Worm (Caenorhabditis elegans) whole organism, late embryonic: ENCODE data around the gene col-74.

Source experiments
- F13H6.1 ChIP-seq: sonication (generic microtip); optimal IDR thresholded peaks from 2 replicates; lab custom pipeline; 2016; ENCODE audit warnings: missing genetic modification characterization, missing compliant biosample characterization
- ceh-14 ChIP-seq: sonication (generic microtip); optimal IDR thresholded peaks from 2 replicates; lab custom pipeline; 2016; ENCODE audit warnings: missing genotype, missing genetic modification characterization, missing compliant biosample characterization
- ceh-18 ChIP-seq: sonication (generic microtip); optimal IDR thresholded peaks from 2 replicates; lab custom pipeline; 2016; ENCODE audit warnings: missing genetic modification characterization, missing compliant biosample characterization
- ceh-19 ChIP-seq: fragments of 200-800 bp; sonication (Bioruptor generic); optimal IDR thresholded peaks from 2 replicates; lab custom pipeline; 2018; ENCODE audit warnings: mild to moderate bottlenecking, missing genetic modification characterization, missing compliant biosample characterization
- ceh-2 ChIP-seq: sonication (generic microtip); optimal IDR thresholded peaks from 2 replicates; lab custom pipeline; 2016; ENCODE audit warnings: missing genotype, missing genetic modification characterization, missing compliant biosample characterization
- ceh-22 ChIP-seq: sonication (generic microtip); optimal IDR thresholded peaks from 2 replicates; lab custom pipeline; 2017; ENCODE audit warnings: missing biosample characterization, missing genetic modification characterization
- ceh-24 ChIP-seq: sonication (generic microtip); optimal IDR thresholded peaks from 2 replicates; lab custom pipeline; 2016; ENCODE audit warnings: mild to moderate bottlenecking, missing genetic modification characterization, missing compliant biosample characterization
- ceh-30 ChIP-seq: fragments of 150-350 bp; optimal IDR thresholded peaks from 2 replicates; lab custom pipeline; 2014; ENCODE audit warnings: missing biosample characterization, missing genetic modification characterization
- ceh-45 ChIP-seq: fragments of 200-800 bp; sonication (Bioruptor generic); IDR thresholded peaks from 2 replicates; pipeline ENCODE4 v1.3.6; 2022; ENCODE audit warnings: missing genetic modification reagents, missing genetic modification characterization, missing compliant biosample characterization
- ceh-48 ChIP-seq: sonication (generic microtip); optimal IDR thresholded peaks from 2 replicates; lab custom pipeline; 2016; ENCODE audit warnings: missing genetic modification characterization, inconsistent platforms, missing compliant biosample characterization
- ceh-6 ChIP-seq: fragments of 200-800 bp; sonication (Bioruptor generic); optimal IDR thresholded peaks from 2 replicates; lab custom pipeline; 2018; ENCODE audit warnings: mild to moderate bottlenecking, missing genetic modification characterization, missing compliant biosample characterization
- ceh-9 ChIP-seq: sonication (generic microtip); optimal IDR thresholded peaks from 2 replicates; lab custom pipeline; 2016; ENCODE audit warnings: mild to moderate bottlenecking, missing genetic modification characterization, inconsistent platforms, missing compliant biosample characterization
- dmd-4 ChIP-seq: sonication (generic microtip); optimal IDR thresholded peaks from 2 replicates; lab custom pipeline; 2016; ENCODE audit warnings: borderline replicate concordance, missing genetic modification characterization, missing compliant biosample characterization
- dve-1 ChIP-seq: sonication (generic microtip); optimal IDR thresholded peaks from 2 replicates; lab custom pipeline; 2017; ENCODE audit warnings: antibody characterized with exemption, mild to moderate bottlenecking, missing genetic modification characterization, missing compliant biosample characterization
- elt-2 ChIP-seq: sonication (generic microtip); optimal IDR thresholded peaks from 2 replicates; lab custom pipeline; 2016; ENCODE audit warnings: missing genetic modification reagents, missing genetic modification characterization, missing compliant biosample characterization
- eyg-1 ChIP-seq: sonication (generic microtip); optimal IDR thresholded peaks from 2 replicates; lab custom pipeline; 2016; ENCODE audit warnings: missing genotype, missing genetic modification characterization, missing compliant biosample characterization
- fax-1 ChIP-seq: sonication (generic microtip); optimal IDR thresholded peaks from 2 replicates; lab custom pipeline; 2016; ENCODE audit warnings: missing genotype, missing genetic modification characterization, missing compliant biosample characterization
- fkh-10 ChIP-seq: fragments of 150-350 bp; optimal IDR thresholded peaks from 2 replicates; lab custom pipeline; 2014; ENCODE audit warnings: missing biosample characterization, missing genetic modification reagents, missing genetic modification characterization
- fkh-6 ChIP-seq: sonication (generic microtip); optimal IDR thresholded peaks from 2 replicates; lab custom pipeline; 2016; ENCODE audit warnings: missing genetic modification characterization, missing compliant biosample characterization
- gmeb-2 ChIP-seq: sonication (generic microtip); optimal IDR thresholded peaks from 2 replicates; lab custom pipeline; 2016; ENCODE audit warnings: missing genetic modification characterization, inconsistent platforms, missing compliant biosample characterization
- hlh-15 ChIP-seq: sonication (generic microtip); optimal IDR thresholded peaks from 2 replicates; lab custom pipeline; 2016; ENCODE audit warnings: missing genetic modification characterization, missing compliant biosample characterization
- hlh-30 ChIP-seq: sonication (generic microtip); optimal IDR thresholded peaks from 2 replicates; lab custom pipeline; 2017; ENCODE audit warnings: antibody characterized with exemption, missing genetic modification characterization, missing compliant biosample characterization; ENCODE audit not compliant: insufficient read depth
- lim-6 ChIP-seq: sonication (generic microtip); optimal IDR thresholded peaks from 2 replicates; lab custom pipeline; 2016; ENCODE audit warnings: missing genetic modification characterization, missing compliant biosample characterization
- madf-2 ChIP-seq: sonication (generic microtip); optimal IDR thresholded peaks from 2 replicates; lab custom pipeline; 2017; ENCODE audit warnings: missing genetic modification characterization, missing compliant biosample characterization
- mec-3 ChIP-seq: sonication (generic microtip); optimal IDR thresholded peaks from 2 replicates; lab custom pipeline; 2016; ENCODE audit warnings: borderline replicate concordance, missing genetic modification characterization, missing compliant biosample characterization
- nfya-1 ChIP-seq: sonication (generic microtip); optimal IDR thresholded peaks from 2 replicates; lab custom pipeline; 2017; ENCODE audit warnings: missing genetic modification characterization, mild to moderate bottlenecking, missing compliant biosample characterization, antibody characterized with exemption, moderate library complexity
- nhr-11 ChIP-seq: fragments of 150-350 bp; optimal IDR thresholded peaks from 2 replicates; lab custom pipeline; 2014; ENCODE audit warnings: missing biosample characterization, missing genetic modification characterization
- npax-4 ChIP-seq: sonication (generic microtip); optimal IDR thresholded peaks from 2 replicates; lab custom pipeline; 2016; ENCODE audit warnings: missing genetic modification characterization, missing compliant biosample characterization
- pat-9 ChIP-seq: fragments of 200-800 bp; sonication (Bioruptor generic); optimal IDR thresholded peaks from 2 replicates; lab custom pipeline; 2018; ENCODE audit warnings: mild to moderate bottlenecking, missing genetic modification characterization, moderate library complexity, missing compliant biosample characterization
- pha-2 ChIP-seq: sonication (generic microtip); optimal IDR thresholded peaks from 2 replicates; lab custom pipeline; 2017; ENCODE audit warnings: mild to moderate bottlenecking, missing genetic modification characterization, missing compliant biosample characterization
- pha-4 ChIP-seq: fragments of 150-350 bp; optimal IDR thresholded peaks from 2 replicates; lab custom pipeline; 2018; ENCODE audit warnings: missing biosample characterization, missing genetic modification reagents, missing genetic modification characterization
- pqm-1 ChIP-seq: sonication (generic microtip); optimal IDR thresholded peaks from 2 replicates; lab custom pipeline; 2016; ENCODE audit warnings: missing genetic modification characterization, missing compliant biosample characterization
- pros-1 ChIP-seq: fragments of 150-350 bp; optimal IDR thresholded peaks from 2 replicates; lab custom pipeline; 2014; ENCODE audit warnings: missing biosample characterization, missing genetic modification reagents, missing genetic modification characterization
- rnt-1 ChIP-seq: sonication (generic microtip); optimal IDR thresholded peaks from 2 replicates; lab custom pipeline; 2016; ENCODE audit warnings: missing genetic modification characterization, missing compliant biosample characterization
- sox-2 ChIP-seq: fragments of 200-800 bp; sonication (Bioruptor generic); IDR thresholded peaks from 2 replicates; pipeline ENCODE4 v1.3.6; 2022; ENCODE audit warnings: missing genetic modification reagents, missing genetic modification characterization, missing compliant biosample characterization
- sox-4 ChIP-seq: sonication (generic microtip); optimal IDR thresholded peaks from 2 replicates; lab custom pipeline; 2017; ENCODE audit warnings: mild to moderate bottlenecking, missing genetic modification characterization, inconsistent platforms, missing compliant biosample characterization
- ttx-3 ChIP-seq: sonication (generic microtip); optimal IDR thresholded peaks from 2 replicates; lab custom pipeline; 2016; ENCODE audit warnings: missing genetic modification reagents, missing genetic modification characterization, missing compliant biosample characterization
- unc-3 ChIP-seq, 2 experiments: fragments of 200-800 bp in 1 of 2; sonication (Bioruptor generic) in 1 of 2; sonication (generic microtip) in 1 of 2; conservative IDR thresholded peaks in 1 of 2; optimal IDR thresholded peaks in 1 of 2; 2 replicates each; pipeline versions ENCODE4 v1.3.6 to Lab custom; 2016 to 2022; ENCODE audit warnings: missing compliant biosample characterization in 2 of 2, missing genetic modification characterization in 2 of 2, missing genetic modification reagents in 1 of 2
- unc-42 ChIP-seq: sonication (generic microtip); optimal IDR thresholded peaks from 2 replicates; lab custom pipeline; 2016; ENCODE audit warnings: missing genotype, missing genetic modification characterization, missing compliant biosample characterization
- unc-55 ChIP-seq: sonication (generic microtip); optimal IDR thresholded peaks from 2 replicates; lab custom pipeline; 2017; ENCODE audit warnings: missing biosample characterization, missing genetic modification reagents, missing genetic modification characterization
- ztf-16 ChIP-seq: sonication (generic microtip); optimal IDR thresholded peaks from 2 replicates; lab custom pipeline; 2017; ENCODE audit warnings: missing genetic modification characterization, missing compliant biosample characterization

The col-74 gene

ce11 chrII:5838453-5838852 lies 8.3 kb downstream of the col-74 start, which contains the start of gene ZK1248.15:
Gene ZK1248.15, minus strand, starts transcription at chrII:5838553.
- TF ChIP-seq pat-9 (tag; lab: Kevin White, UChicago) (no peak), hlh-30 (tag; lab: Kevin White, UChicago) (no peak)

- TF ChIP-seq npax-4 (tag; lab: Kevin White, UChicago), result no peak
- TF ChIP-seq hlh-30 (tag; lab: Kevin White, UChicago), result no peak
- no peak for TF ChIP-seq fax-1 (tag; lab: Kevin White, UChicago)
- no peak for TF ChIP-seq mec-3 (tag; lab: Kevin White, UChicago)
- TF ChIP-seq ceh-6 (GFP tag; lab: Kevin White, UChicago), result no peak
- TF ChIP-seq nfya-1 (tag; lab: Kevin White, UChicago), result peak; percentile 28
- TF ChIP-seq ceh-45 (GFP tag; lab: Robert Waterston, UW), result no peak
Measured at ce11 chrII:5839227-5839626, 9.1 kb downstream of the col-74 start, which contains the start of gene ZK1248.19. Gene ZK1248.19, minus strand, starts transcription at chrII:5839414.

- TF ChIP-seq fkh-6 (tag; lab: Kevin White, UChicago) (no peak), eyg-1 (tag; lab: Kevin White, UChicago) (no peak), rnt-1 (peak; percentile 54), unc-55 (GFP tag; lab: Kevin White, UChicago) (no peak), ceh-18 (tag; lab: Kevin White, UChicago) (peak; percentile 68)
Measured at ce11 chrII:5841053-5841547, 10.9 kb downstream of the col-74 start, which contains the start of gene lec-5. Gene lec-5, minus strand, starts transcription at chrII:5841103.

- TF ChIP-seq ceh-14 (no peak), ceh-30 (tag; lab: Kevin White, UChicago) (no peak), unc-3 (GFP tag; conservative IDR thresholded peaks at IDR 0.05; lab: Robert Waterston, UW) (no peak), unc-3 (tag; optimal IDR thresholded peaks at IDR 0.05; lab: Kevin White, UChicago) (no peak), hlh-30 (tag; lab: Kevin White, UChicago) (no peak), pat-9 (tag; lab: Kevin White, UChicago) (no peak), pqm-1 (no peak), F13H6.1 (tag; lab: Kevin White, UChicago) (no peak), madf-2 (tag; lab: Kevin White, UChicago) (no peak), dve-1 (tag; lab: Kevin White, UChicago) (no peak), fkh-6 (tag; lab: Kevin White, UChicago) (no peak), pha-4 (tag; lab: Kevin White, UChicago) (no peak), ceh-2 (tag; lab: Kevin White, UChicago) (no peak), ceh-6 (GFP tag; lab: Kevin White, UChicago) (no peak), ttx-3 (tag; lab: Kevin White, UChicago) (no peak), dmd-4 (tag; lab: Kevin White, UChicago) (no peak), ceh-22 (tag; lab: Kevin White, UChicago) (no peak)
Measured at ce11 chrII:5841866-5842265, 11.7 kb downstream of the col-74 start, which contains the start of gene nep-25. Gene nep-25, plus strand, starts transcription at chrII:5842240.

- peak; percentile 99 for TF ChIP-seq unc-42 (tag; lab: Kevin White, UChicago)
- TF ChIP-seq unc-55 (GFP tag; lab: Kevin White, UChicago), result peak; percentile 79
- peak; percentile 41 for TF ChIP-seq ceh-48
- peak; percentile 68 for TF ChIP-seq ceh-24 (tag; lab: Kevin White, UChicago)
- peak; percentile 83 for TF ChIP-seq pat-9 (tag; lab: Kevin White, UChicago)
- peak; percentile 99 for TF ChIP-seq elt-2 (tag; lab: Kevin White, UChicago)
- peak; percentile 65 for TF ChIP-seq hlh-15 (tag; lab: Kevin White, UChicago)
- peak; percentile 77 for TF ChIP-seq lim-6 (tag; lab: Kevin White, UChicago)
- TF ChIP-seq gmeb-2 (tag; lab: Kevin White, UChicago), result peak; percentile 55
- peak; percentile 95 for TF ChIP-seq pqm-1
- TF ChIP-seq ceh-30 (tag; lab: Kevin White, UChicago), result peak; percentile 79
- no peak for TF ChIP-seq ceh-9
- peak; percentile 58 for TF ChIP-seq nhr-11 (tag; lab: Kevin White, UChicago)
- peak; percentile 94 for TF ChIP-seq ceh-14
- peak; percentile 83 for TF ChIP-seq ztf-16 (tag; lab: Kevin White, UChicago)
- peak; percentile 81 for TF ChIP-seq sox-4 (tag; lab: Kevin White, UChicago)
- TF ChIP-seq nfya-1 (tag; lab: Kevin White, UChicago), result peak; percentile 92
- TF ChIP-seq dmd-4 (tag; lab: Kevin White, UChicago), result peak; percentile 66
- no peak for TF ChIP-seq pha-4 (tag; lab: Kevin White, UChicago)
- peak; percentile 32 for TF ChIP-seq sox-2
- TF ChIP-seq pha-2 (tag; lab: Kevin White, UChicago), result peak; percentile 82
- TF ChIP-seq pros-1 (tag; lab: Kevin White, UChicago), result peak; percentile 87
- TF ChIP-seq ceh-18 (tag; lab: Kevin White, UChicago), result peak; percentile 99
- peak; percentile 73 for TF ChIP-seq fkh-10 (GFP tag; lab: Kevin White, UChicago)
- TF ChIP-seq ceh-19 (GFP tag; lab: Kevin White, UChicago), result peak; percentile 89
Measured at ce11 chrII:5844694-5845129, 14.5 kb downstream of the col-74 start.
